Worm (Caenorhabditis elegans) whole organism, L4 larva: ENCODE measurements around the gene nlp-68.

ENCODE experiments used
- Y105C5A.15 ChIP-seq: fragments of 200-800 bp; sonication (Bioruptor generic); IDR thresholded peaks from 2 replicates; pipeline ENCODE4 v1.3.6; 2022; ENCODE audit warnings: missing genetic modification characterization, missing compliant biosample characterization
- ZK337.2 ChIP-seq: fragments of 200-800 bp; sonication (Bioruptor generic); IDR thresholded peaks from 2 replicates; pipeline ENCODE4 v1.3.6; 2022; ENCODE audit warnings: missing genetic modification reagents, missing genetic modification characterization, missing compliant biosample characterization
- aly-2 ChIP-seq: sonication (generic microtip); optimal IDR thresholded peaks from 2 replicates; lab custom pipeline; 2018; ENCODE audit warnings: missing biosample characterization, missing genetic modification characterization
- arid-1 ChIP-seq: fragments of 200-800 bp; sonication (Bioruptor generic); conservative IDR thresholded peaks from 2 replicates; pipeline ENCODE4 v1.3.6; 2022; ENCODE audit warnings: missing genetic modification reagents, missing genetic modification characterization, missing compliant biosample characterization
- ceh-82 ChIP-seq: sonication (generic microtip); optimal IDR thresholded peaks from 2 replicates; lab custom pipeline; 2017; ENCODE audit warnings: missing biosample characterization, missing genetic modification characterization
- hif-1 ChIP-seq, 2 experiments: sonication (generic microtip); optimal IDR thresholded peaks; 2 replicates each; lab custom pipeline; 2016 to 2017; ENCODE audit warnings: missing compliant biosample characterization in 2 of 2, missing genetic modification characterization in 2 of 2, missing genetic modification reagents in 2 of 2, missing genotype in 2 of 2, mild to moderate bottlenecking in 1 of 2
- jun-1 ChIP-seq: fragments of 150-350 bp; optimal IDR thresholded peaks from 2 replicates; lab custom pipeline; 2014; ENCODE audit warnings: missing biosample characterization, missing genetic modification reagents, missing genetic modification characterization
- nhr-11 ChIP-seq: fragments of 150-350 bp; optimal IDR thresholded peaks from 2 replicates; lab custom pipeline; 2014; ENCODE audit warnings: missing biosample characterization, missing genetic modification characterization
- skn-1 ChIP-seq: fragments of 150-350 bp; optimal IDR thresholded peaks from 2 replicates; lab custom pipeline; 2014; ENCODE audit warnings: missing biosample characterization, missing genetic modification characterization
- zag-1 ChIP-seq: fragments of 150-350 bp; optimal IDR thresholded peaks from 2 replicates; lab custom pipeline; 2014; ENCODE audit warnings: missing biosample characterization, missing genetic modification characterization

DNA sequence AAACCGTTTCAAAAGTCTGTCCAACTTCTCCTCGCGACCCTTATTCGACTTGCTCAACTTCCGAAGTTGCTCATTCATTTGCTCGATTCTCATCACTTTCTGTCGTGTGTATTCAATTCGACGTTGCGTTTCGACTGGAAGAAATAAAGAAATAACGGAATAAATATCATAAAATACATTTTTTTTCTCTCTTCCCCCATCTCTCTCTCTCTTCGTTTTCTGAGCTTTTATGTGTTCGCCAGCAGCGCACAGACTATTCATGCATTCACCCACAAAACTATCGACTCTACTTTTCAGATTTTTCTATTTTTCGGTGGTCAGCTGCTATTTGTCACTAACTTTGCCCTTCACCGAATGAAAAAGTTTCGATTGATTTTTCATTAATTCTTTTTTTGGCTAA lies 21.3 kb upstream of the nlp-68 start, which contains the start of gene rab-30:
- TF ChIP-seq aly-2 (tag; lab: Kevin White, UChicago) = no peak
- no peak for TF ChIP-seq zag-1
- TF ChIP-seq arid-1 (GFP tag; lab: Robert Waterston, UW) = no peak
- TF ChIP-seq ceh-82 (tag; lab: Kevin White, UChicago) = no peak
- no peak for TF ChIP-seq ZK337.2
- TF ChIP-seq jun-1 (tag; lab: Kevin White, UChicago) = no peak
- no peak for TF ChIP-seq nhr-11 (tag; lab: Kevin White, UChicago)
- TF ChIP-seq skn-1 (tag; lab: Kevin White, UChicago) = no peak
- TF ChIP-seq Y105C5A.15 (GFP tag; lab: Robert Waterston, UW) = no peak
- no peak for TF ChIP-seq hif-1 (tag; optimal IDR thresholded peaks at IDR 0.05; lab: Kevin White, UChicago)
